Worm (Caenorhabditis elegans) whole organism, dauer: ENCODE measurements around the gene egl-17.

Experiments
- unc-62 ChIP-seq: sonication (generic microtip); optimal IDR thresholded peaks from 2 replicates; lab custom pipeline; 2017; ENCODE audit warnings: missing biosample characterization, missing genetic modification reagents, missing genetic modification characterization

egl-17 gene

ce11 chrX:489635-490105 lies at the start of gene egl-17:
egl-17 (plus strand) TSS chrX:489685.
- no peak for TF ChIP-seq unc-62

ce11 chrX:440420-440819 lies 49.1 kb upstream of the egl-17 start:
- no peak for TF ChIP-seq unc-62

ce11 chrX:449820-450219 lies 39.7 kb upstream of the egl-17 start, which contains the start of gene F52D1.2:
F52D1.2 (minus strand) TSS chrX:450212.
- TF ChIP-seq unc-62, result no peak

ce11 chrX:457139-457802 lies 32.2 kb upstream of the egl-17 start, which contains the start of gene abu-12:
abu-12 (minus strand) TSS chrX:457610.
- no peak for TF ChIP-seq unc-62

ce11 chrX:459316-459715 lies 30.2 kb upstream of the egl-17 start:
- no peak for TF ChIP-seq unc-62

ce11 chrX:460351-460750 lies 29.1 kb upstream of the egl-17 start, which contains the start of gene aagr-4:
aagr-4 (plus strand) TSS chrX:460651.
- no peak for TF ChIP-seq unc-62

- TF ChIP-seq unc-62, result no peak
Measured at ce11 chrX:461623-462022, 27.9 kb upstream of the egl-17 start.

ce11 chrX:467338-467823 lies 22.1 kb upstream of the egl-17 start:
- TF ChIP-seq unc-62, result no peak

ce11 chrX:476261-476660 lies 13.2 kb upstream of the egl-17 start, which contains the start of gene F38G1.3:
F38G1.3 (plus strand) TSS chrX:476561.
- TF ChIP-seq unc-62, result no peak

- TF ChIP-seq unc-62, result no peak
Measured at ce11 chrX:481150-481549, 8.3 kb upstream of the egl-17 start, which contains the start of gene che-2. che-2 (plus strand) TSS chrX:481450.

ce11 chrX:487669-488068 lies 1.8 kb upstream of the egl-17 start:
- no peak for TF ChIP-seq unc-62

- TF ChIP-seq unc-62, result no peak
Measured at ce11 chrX:492919-493318, 3.4 kb downstream of the egl-17 start, which contains the start of gene B0310.1. B0310.1 (plus strand) TSS chrX:493228.

ce11 chrX:496795-497194 lies 7.3 kb downstream of the egl-17 start:
- TF ChIP-seq unc-62, result no peak

ce11 chrX:498640-499039 lies 9.2 kb downstream of the egl-17 start:
- no peak for TF ChIP-seq unc-62

- no peak for TF ChIP-seq unc-62
Measured at ce11 chrX:504046-504843, 14.8 kb downstream of the egl-17 start.

ce11 chrX:505014-505413 lies 15.5 kb downstream of the egl-17 start:
- no peak for TF ChIP-seq unc-62

- TF ChIP-seq unc-62, result no peak
Measured at ce11 chrX:506848-507247, 17.4 kb downstream of the egl-17 start, which contains the start of gene B0310.2. B0310.2 (minus strand) TSS chrX:506948.
